Worm (Caenorhabditis elegans): ENCODE results near the gene mom-2.
"Not testable (repeated sequence)": the region's sequence is repeated elsewhere in the genome, so short reads cannot be mapped to it uniquely, and the experiment has no call there.

mom-2 gene

DNA sequence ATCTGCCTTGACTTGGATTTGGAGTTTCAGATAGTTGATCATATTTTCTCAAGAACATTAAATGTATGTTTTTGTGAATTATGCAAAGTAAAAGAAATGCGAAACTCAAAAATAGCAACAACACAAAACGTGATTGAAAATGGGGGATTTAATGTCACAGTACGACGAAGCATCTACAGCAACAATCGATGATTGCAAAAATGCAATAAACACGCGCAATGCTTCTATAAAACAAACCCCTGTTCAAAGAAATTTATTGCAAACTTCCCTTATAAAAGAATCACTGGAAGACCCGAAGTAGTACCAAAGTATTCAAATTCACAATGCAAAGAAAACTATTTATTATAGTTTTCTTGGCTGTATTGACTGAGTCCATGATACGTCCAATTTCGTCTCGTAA lies 37.7 kb upstream of the mom-2 start, which contains the start of gene clec-219:
clec-219 (plus strand) TSS at position 301 of the 400 bp plus-strand sequence.
- TF ChIP-seq bed-3 (GFP tag; optimal IDR thresholded peaks at IDR 0.05) (no peak), unc-39 (tag; optimal IDR thresholded peaks at IDR 0.05) (no peak), cnd-1 (tag; optimal IDR thresholded peaks at IDR 0.05) (no peak), nhr-12 (tag; optimal IDR thresholded peaks at IDR 0.05) (no peak), ztf-11 (tag; optimal IDR thresholded peaks at IDR 0.05) (no peak), zip-8 (tag; optimal IDR thresholded peaks at IDR 0.05) (no peak), nhr-237 (tag; optimal IDR thresholded peaks at IDR 0.05) (no peak), flh-1 (GFP tag; optimal IDR thresholded peaks at IDR 0.05) (no peak), nhr-76 (tag; optimal IDR thresholded peaks at IDR 0.05) (no peak), snpc-4 (tag; optimal IDR thresholded peaks at IDR 0.05) (no peak), sptf-1 (tag; optimal IDR thresholded peaks at IDR 0.05) (no peak), nhr-28 (tag; optimal IDR thresholded peaks at IDR 0.05) (no peak), unc-62 (GFP tag; optimal IDR thresholded peaks at IDR 0.05) (no peak), drap-1 (GFP tag; optimal IDR thresholded peaks at IDR 0.05) (no peak), M03D4.4 (tag; optimal IDR thresholded peaks at IDR 0.05) (no peak), hlh-1 (tag; optimal IDR thresholded peaks at IDR 0.05) (no peak), elt-3 (tag; optimal IDR thresholded peaks at IDR 0.05) (no peak), ham-2 (GFP tag; optimal IDR thresholded peaks at IDR 0.05) (no peak), elt-1 (tag; optimal IDR thresholded peaks at IDR 0.05; ENCODE audit: borderline replicate concordance, insufficient read depth) (no peak)

DNA sequence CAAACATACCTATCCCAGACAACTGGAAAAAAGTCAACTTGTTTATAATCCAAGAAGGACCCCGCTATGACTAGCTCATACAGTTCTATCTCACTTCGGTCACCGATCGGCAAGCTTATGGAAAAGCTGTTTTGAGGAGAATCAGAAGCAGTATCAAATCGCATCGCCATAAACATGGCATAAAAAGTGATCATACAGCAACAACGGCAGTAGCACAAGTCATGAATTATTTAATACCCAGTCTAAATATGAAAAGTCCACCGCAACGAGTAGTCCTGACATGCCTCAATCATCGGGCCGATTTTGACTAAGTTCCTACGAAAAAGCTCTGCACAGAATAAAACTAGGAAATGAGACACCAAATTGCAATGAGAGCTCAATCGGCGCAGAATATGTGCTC lies 32.2 kb upstream of the mom-2 start:
- no peak for TF ChIP-seq M03D4.4 (tag; optimal IDR thresholded peaks at IDR 0.05)

DNA sequence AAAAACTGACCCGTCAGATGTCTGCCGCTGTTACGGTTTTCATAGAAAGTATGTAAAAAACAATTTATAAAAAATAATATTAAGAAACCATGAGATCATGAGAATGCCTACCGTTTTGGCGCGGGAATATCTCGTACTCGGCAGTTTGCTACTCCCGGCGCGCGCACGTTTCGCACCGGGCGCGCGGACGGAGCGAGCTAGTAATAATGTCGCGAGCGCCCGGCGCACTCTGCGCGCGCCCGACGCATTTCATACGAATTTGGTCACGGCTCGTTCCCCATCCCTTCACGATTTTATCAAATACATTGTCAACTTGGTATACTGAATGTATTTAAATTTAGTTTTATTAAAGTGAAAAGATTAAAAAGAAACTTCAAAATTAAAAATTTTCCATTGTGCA lies 29.9 kb upstream of the mom-2 start:
- TF ChIP-seq lin-32 (GFP tag; optimal IDR thresholded peaks at IDR 0.05) (no peak), bed-3 (GFP tag; optimal IDR thresholded peaks at IDR 0.05) (no peak), tbx-8 (GFP tag; optimal IDR thresholded peaks at IDR 0.05) (no peak), ceh-83 (GFP tag; optimal IDR thresholded peaks at IDR 0.05) (no peak), snpc-4 (tag; optimal IDR thresholded peaks at IDR 0.05) (no peak), ham-2 (GFP tag; optimal IDR thresholded peaks at IDR 0.05) (no peak), elt-1 (tag; optimal IDR thresholded peaks at IDR 0.05; ENCODE audit: borderline replicate concordance, insufficient read depth) (no peak), sptf-1 (tag; optimal IDR thresholded peaks at IDR 0.05) (no peak), unc-39 (tag; optimal IDR thresholded peaks at IDR 0.05) (no peak)

DNA sequence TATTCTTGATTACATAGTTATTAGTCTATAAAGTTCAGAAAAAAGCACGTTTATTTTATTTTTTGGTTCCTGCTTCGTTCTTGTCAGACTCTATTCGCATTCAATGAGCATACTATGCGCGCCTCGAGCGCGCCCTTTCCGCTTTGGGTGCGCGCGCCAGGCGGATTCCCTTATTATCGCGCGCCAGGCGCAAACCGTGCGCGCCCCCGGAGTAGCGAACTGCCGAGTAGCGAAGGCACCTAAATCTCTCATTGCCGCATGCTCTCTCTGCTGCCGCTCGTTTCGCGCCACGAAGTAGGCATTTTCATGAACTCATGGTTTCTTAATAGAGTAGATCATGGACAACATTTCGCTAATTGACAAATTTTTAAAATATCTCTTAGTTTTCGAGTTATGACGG lies 28.7 kb upstream of the mom-2 start:
- TF ChIP-seq blmp-1 (tag; optimal IDR thresholded peaks at IDR 0.05) (no peak), nhr-237 (tag; optimal IDR thresholded peaks at IDR 0.05) (no peak), mab-5 (tag; optimal IDR thresholded peaks at IDR 0.05) (no peak), ztf-11 (tag; optimal IDR thresholded peaks at IDR 0.05) (no peak), nhr-76 (tag; optimal IDR thresholded peaks at IDR 0.05) (no peak), hlh-1 (tag; optimal IDR thresholded peaks at IDR 0.05) (no peak)

DNA sequence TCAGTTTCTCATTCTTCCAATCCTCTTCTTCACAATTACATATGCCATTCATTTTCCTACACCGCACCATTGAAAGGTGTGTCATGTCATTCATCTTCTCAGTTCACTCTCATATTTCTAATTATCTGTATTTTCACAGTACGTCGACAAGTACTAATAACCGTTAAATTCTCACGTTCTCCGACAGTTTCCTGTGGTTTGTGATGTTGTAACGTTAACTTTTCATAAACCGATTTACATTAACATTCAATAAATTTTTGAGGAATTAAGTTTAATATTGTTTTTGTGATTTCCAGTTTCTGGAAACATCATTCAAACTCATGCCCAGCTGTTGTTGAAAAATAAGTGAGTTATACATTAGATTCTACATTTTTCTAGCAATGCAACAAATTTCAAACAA lies 21.4 kb upstream of the mom-2 start, which contains the start of gene tmd-2:
tmd-2 (plus strand) TSS at position 301 of the 400 bp plus-strand sequence.
- TF ChIP-seq elt-3 (tag; optimal IDR thresholded peaks at IDR 0.05) (no peak), blmp-1 (tag; optimal IDR thresholded peaks at IDR 0.05) (no peak), pha-4 (tag; optimal IDR thresholded peaks at IDR 0.05) (no peak)

DNA sequence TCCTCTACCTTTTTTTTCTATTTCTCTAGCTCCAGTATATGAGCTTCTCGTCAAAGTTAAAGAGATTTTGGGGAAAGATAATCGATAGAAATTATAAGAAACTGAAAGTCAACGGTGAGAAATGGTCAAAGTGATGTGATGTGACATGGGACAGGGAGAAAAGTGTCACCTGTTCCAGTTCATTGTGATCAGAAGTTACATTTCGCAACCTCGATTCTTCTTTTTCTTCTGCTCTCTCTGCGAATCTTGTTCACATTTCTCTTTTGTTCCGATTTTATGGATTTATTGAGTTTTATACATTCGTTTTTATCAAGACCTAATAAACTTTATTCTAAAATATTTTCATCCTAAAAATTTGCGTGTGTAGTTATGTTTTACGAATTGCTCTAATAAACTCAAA lies 20.2 kb upstream of the mom-2 start:
- no peak for TF ChIP-seq flh-1 (GFP tag; optimal IDR thresholded peaks at IDR 0.05)
- peak; percentile 82 for TF ChIP-seq hlh-1 (tag; optimal IDR thresholded peaks at IDR 0.05)
- peak; percentile 83 for TF ChIP-seq unc-62 (GFP tag; optimal IDR thresholded peaks at IDR 0.05)
- no peak for TF ChIP-seq nhr-2 (tag; optimal IDR thresholded peaks at IDR 0.05)
- TF ChIP-seq sptf-1 (tag; optimal IDR thresholded peaks at IDR 0.05): no peak

DNA sequence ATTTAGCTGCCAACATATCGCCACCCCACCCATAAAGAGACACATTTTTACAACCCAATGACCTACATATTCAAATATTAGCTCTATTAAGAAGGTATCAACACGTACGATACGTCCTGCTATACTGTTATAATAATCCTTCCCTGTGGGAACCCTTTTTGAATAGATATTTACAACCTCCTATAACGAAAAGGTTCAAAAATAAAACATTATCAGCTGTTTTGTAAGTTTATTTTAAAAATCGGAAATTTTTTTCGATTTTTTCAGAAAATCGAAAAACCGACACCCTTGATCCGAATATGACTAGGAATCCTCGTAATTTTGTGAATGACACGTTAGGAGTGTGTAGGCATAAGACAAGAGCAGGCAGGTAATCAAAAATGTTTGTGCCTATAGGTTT lies 14.9 kb upstream of the mom-2 start, which contains the start of gene C08D8.7:
C08D8.7 (plus strand) TSS at position 301 of the 400 bp plus-strand sequence.
- TF ChIP-seq ztf-11 (tag; optimal IDR thresholded peaks at IDR 0.05); nhr-2 (tag; optimal IDR thresholded peaks at IDR 0.05); unc-62 (GFP tag; optimal IDR thresholded peaks at IDR 0.05): not testable (repeated sequence)
